Fruit fly (Drosophila melanogaster) whole organism, pupa: Measurements from ENCODE around the gene chinmo.
A peak's percentile ranks its signal among the peaks of the same experiment; 100 is the strongest.

Source experiments
- CG10348 ChIP-seq: fragments of 200-800 bp; sonication (Bioruptor generic); IDR thresholded peaks from 2 replicates; pipeline ENCODE4 v1.3.6; 2022; ENCODE audit warnings: missing biosample characterization, missing genetic modification characterization
- CG12605 ChIP-seq: fragments of 200-800 bp; sonication (Bioruptor generic); IDR thresholded peaks from 2 replicates; pipeline ENCODE4 v1.3.6; 2022; ENCODE audit warnings: missing biosample characterization, missing genetic modification characterization
- CG13204 ChIP-seq: fragments of 200-800 bp; sonication (Bioruptor generic); optimal IDR thresholded peaks from 2 replicates; lab custom pipeline; 2018; ENCODE audit warnings: missing biosample characterization, mild to moderate bottlenecking, missing genetic modification characterization, moderate library complexity
- CG14655 ChIP-seq: fragments of 200-800 bp; sonication (Bioruptor generic); optimal IDR thresholded peaks from 3 replicates; lab custom pipeline; 2017; ENCODE audit warnings: mild to moderate bottlenecking, missing biosample characterization, missing genetic modification reagents, missing genetic modification characterization
- CG15710 ChIP-seq: fragments of 200-800 bp; sonication (Bioruptor generic); optimal IDR thresholded peaks from 2 replicates; lab custom pipeline; 2018; ENCODE audit warnings: missing biosample characterization, mild to moderate bottlenecking, missing genetic modification characterization, moderate library complexity
- CG17806 ChIP-seq: fragments of 200-800 bp; sonication (Bioruptor generic); optimal IDR thresholded peaks from 2 replicates; lab custom pipeline; 2018; ENCODE audit warnings: missing biosample characterization, mild to moderate bottlenecking, missing genetic modification characterization, moderate library complexity
- CG32121 ChIP-seq: fragments of 200-800 bp; sonication (Bioruptor generic); IDR thresholded peaks from 2 replicates; pipeline ENCODE4 v1.3.6; 2022; ENCODE audit warnings: missing biosample characterization, missing genetic modification characterization
- CG34367 ChIP-seq: fragments of 200-800 bp; sonication (Bioruptor generic); optimal IDR thresholded peaks from 2 replicates; lab custom pipeline; 2018; ENCODE audit warnings: missing biosample characterization, mild to moderate bottlenecking, missing genetic modification characterization
- CG4496 ChIP-seq: fragments of 200-800 bp; sonication (Bioruptor generic); IDR thresholded peaks from 3 replicates; pipeline ENCODE4 v1.3.6; 2022; ENCODE audit warnings: missing biosample characterization, missing genetic modification characterization
- CG8159 ChIP-seq: fragments of 200-800 bp; sonication (Bioruptor generic); optimal IDR thresholded peaks from 3 replicates; lab custom pipeline; 2018; ENCODE audit warnings: missing biosample characterization, mild to moderate bottlenecking, missing genetic modification characterization, moderate library complexity
- CG8301 ChIP-seq: fragments of 200-800 bp; sonication (Bioruptor generic); optimal IDR thresholded peaks from 2 replicates; lab custom pipeline; 2018; ENCODE audit warnings: missing biosample characterization, mild to moderate bottlenecking, missing genetic modification characterization
- CG9948 ChIP-seq: fragments of 200-800 bp; sonication (Bioruptor generic); optimal IDR thresholded peaks from 2 replicates; lab custom pipeline; 2018; ENCODE audit warnings: missing biosample characterization, mild to moderate bottlenecking, missing genetic modification characterization, moderate library complexity
- D1 ChIP-seq: fragments of 200-800 bp; sonication (Bioruptor generic); optimal IDR thresholded peaks from 2 replicates; lab custom pipeline; 2018; ENCODE audit warnings: missing biosample characterization, mild to moderate bottlenecking, missing genetic modification characterization, moderate library complexity
- EcR ChIP-seq: fragments of 200-800 bp; sonication (Bioruptor generic); optimal IDR thresholded peaks from 3 replicates; lab custom pipeline; 2019; ENCODE audit warnings: missing biosample characterization, missing genetic modification characterization, mild to moderate bottlenecking, moderate library complexity, missing genetic modification reagents
- Ets98B ChIP-seq: fragments of 200-800 bp; sonication (Bioruptor generic); IDR thresholded peaks from 2 replicates; pipeline ENCODE4 v1.3.6; 2022; ENCODE audit warnings: missing biosample characterization, missing genetic modification characterization
- Pif1A ChIP-seq: fragments of 200-800 bp; sonication (Bioruptor generic); optimal IDR thresholded peaks from 3 replicates; lab custom pipeline; 2016; ENCODE audit warnings: missing biosample characterization, missing genetic modification characterization
- Pif1B ChIP-seq: fragments of 200-800 bp; sonication (Bioruptor generic); optimal IDR thresholded peaks from 3 replicates; lab custom pipeline; 2016; ENCODE audit warnings: missing biosample characterization, missing genetic modification characterization
- Snoo ChIP-seq: fragments of 200-800 bp; sonication (Bioruptor generic); optimal IDR thresholded peaks from 3 replicates; lab custom pipeline; 2017; ENCODE audit warnings: missing biosample characterization, mild to moderate bottlenecking, missing genetic modification characterization, inconsistent platforms
- fd96Ca ChIP-seq: fragments of 200-800 bp; sonication (Bioruptor generic); IDR thresholded peaks from 3 replicates; pipeline ENCODE4 v1.3.6; 2022; ENCODE audit warnings: missing biosample characterization, missing genetic modification characterization
- gl ChIP-seq: fragments of 200-800 bp; sonication (Bioruptor generic); optimal IDR thresholded peaks from 2 replicates; lab custom pipeline; 2018; ENCODE audit warnings: missing biosample characterization, mild to moderate bottlenecking, missing genetic modification characterization
- rn ChIP-seq: fragments of 200-800 bp; sonication (Bioruptor generic); IDR thresholded peaks from 2 replicates; pipeline ENCODE4 v1.3.6; 2022; ENCODE audit warnings: missing biosample characterization, missing genetic modification characterization

chinmo gene

DNA sequence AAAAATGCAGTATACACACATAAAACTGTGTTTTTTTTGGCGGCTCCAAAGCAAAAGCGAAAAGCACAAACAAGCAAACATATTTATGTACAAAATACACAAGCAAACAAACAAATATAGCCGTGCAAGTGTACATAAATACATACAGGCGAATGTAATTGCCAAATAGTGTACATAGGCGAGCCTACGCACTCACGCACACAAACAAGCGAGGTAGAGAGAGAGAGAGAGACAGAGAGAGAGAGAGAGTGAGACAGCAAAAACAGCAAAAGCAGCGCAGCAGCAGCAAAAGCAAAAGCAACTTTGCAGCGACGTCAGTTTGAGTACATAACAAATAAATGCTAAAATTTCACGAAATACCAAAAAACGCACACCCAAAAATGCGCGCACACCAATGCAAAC is 2.4 kb upstream of the chinmo start:
- no peak for TF ChIP-seq Pif1B (GFP tag; lab: Kevin White, UChicago)
- no peak for TF ChIP-seq CG10348 (GFP tag; lab: Robert Waterston, UW)
- TF ChIP-seq Pif1A (GFP tag; lab: Kevin White, UChicago), result no peak

DNA sequence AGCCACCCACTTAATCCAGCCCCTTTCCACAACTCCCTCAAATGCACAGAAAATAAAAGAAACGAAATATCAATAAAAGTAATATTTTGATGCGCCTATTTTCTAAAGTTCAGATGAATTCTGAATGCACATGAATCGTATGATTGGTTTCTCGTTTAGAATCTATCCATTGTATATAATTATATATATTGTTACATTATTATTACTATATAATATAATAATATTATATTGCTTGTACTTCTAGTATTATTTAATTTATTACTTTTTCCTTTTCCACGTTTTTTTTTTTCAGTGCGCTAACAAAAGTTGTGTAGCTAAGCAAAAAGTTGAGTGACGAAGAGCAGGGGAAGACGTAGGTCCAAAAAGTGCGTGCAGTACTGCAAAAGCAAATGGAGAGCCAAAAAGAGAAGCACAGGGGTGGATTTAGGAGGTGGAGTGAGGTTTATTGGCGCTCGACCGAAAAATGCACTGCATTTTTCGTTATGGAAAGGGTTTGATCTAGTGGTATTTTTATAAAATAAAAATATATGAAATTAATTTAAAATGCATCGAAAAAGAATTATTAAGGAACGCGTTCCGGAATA is 1.7 kb upstream of the chinmo start:
- peak; percentile 64 for TF ChIP-seq CG14655 (GFP tag; lab: Kevin White, UChicago)
- TF ChIP-seq Pif1A (GFP tag; lab: Kevin White, UChicago), result no peak
- TF ChIP-seq gl (tag; lab: Kevin White, UChicago), result no peak
- TF ChIP-seq CG8159, result peak; percentile 66
- TF ChIP-seq rn (GFP tag; lab: Robert Waterston, UW), result peak; percentile 32; the same call in 1 of the 2 replicates
- no peak for TF ChIP-seq CG34367
- no peak for TF ChIP-seq D1 (tag; lab: Kevin White, UChicago)
- TF ChIP-seq CG8301 (tag; lab: Kevin White, UChicago), result peak; percentile 39
- peak; percentile 90 for TF ChIP-seq fd96Ca
- TF ChIP-seq Snoo (tag; lab: Kevin White, UChicago), result peak; percentile 48
- no peak for TF ChIP-seq EcR (GFP tag; lab: Kevin White, UChicago)
- peak; percentile 35 for TF ChIP-seq CG15710 (tag; lab: Kevin White, UChicago)
- no peak for TF ChIP-seq CG13204 (GFP tag; lab: Kevin White, UChicago)
- peak; percentile 39 for TF ChIP-seq CG9948 (tag; lab: Kevin White, UChicago)
- TF ChIP-seq CG17806 (tag; lab: Kevin White, UChicago), result peak; percentile 38
- peak; percentile 60 for TF ChIP-seq CG10348 (GFP tag; lab: Robert Waterston, UW)
- TF ChIP-seq CG12605 (GFP tag; lab: Robert Waterston, UW), result no peak
- TF ChIP-seq Pif1B (GFP tag; lab: Kevin White, UChicago), result peak; percentile 33
- peak; percentile 74 for TF ChIP-seq CG32121 (GFP tag; lab: Robert Waterston, UW)
- peak; percentile 85 for TF ChIP-seq CG4496 (GFP tag; lab: Robert Waterston, UW)
- peak; percentile 57; the same call in 1 of the 2 replicates for TF ChIP-seq Ets98B (GFP tag; lab: Robert Waterston, UW)

DNA sequence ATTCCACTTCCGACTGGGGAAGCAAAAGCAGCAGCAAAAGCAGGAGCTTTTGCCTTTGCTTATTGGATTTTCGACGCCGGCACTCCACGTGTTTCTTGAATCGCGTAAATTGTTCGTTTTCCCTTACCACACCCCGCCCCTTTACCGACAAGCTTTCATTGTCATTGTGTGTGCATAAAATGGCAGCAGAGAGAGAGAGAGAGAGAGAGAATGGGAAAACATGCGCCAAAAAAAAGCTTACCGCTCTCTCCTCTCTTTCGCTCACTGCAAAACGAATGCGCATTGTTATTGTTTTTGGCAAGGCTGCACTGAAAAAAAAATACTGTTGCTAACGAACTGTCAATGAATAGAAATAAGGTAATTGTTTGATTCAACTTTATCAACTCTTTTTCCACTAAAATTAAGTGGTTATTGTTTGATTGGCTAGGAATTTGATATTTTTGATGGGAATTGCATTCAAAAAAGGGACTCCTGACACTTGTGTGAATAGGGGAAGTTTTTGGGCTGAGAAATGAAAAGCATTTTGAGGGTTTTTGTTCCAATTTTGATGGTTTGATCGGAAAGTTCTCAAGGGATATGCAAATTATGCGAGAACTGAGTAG is 1.1 kb upstream of the chinmo start:
- TF ChIP-seq gl (tag; lab: Kevin White, UChicago) (no peak), CG32121 (GFP tag; lab: Robert Waterston, UW) (peak; percentile 9; the same call in 1 of the 2 replicates), CG9948 (tag; lab: Kevin White, UChicago) (no peak), CG10348 (GFP tag; lab: Robert Waterston, UW) (no peak), Ets98B (GFP tag; lab: Robert Waterston, UW) (peak; percentile 12), CG17806 (tag; lab: Kevin White, UChicago) (peak; percentile 36), D1 (tag; lab: Kevin White, UChicago) (no peak), CG15710 (tag; lab: Kevin White, UChicago) (peak; percentile 12), rn (GFP tag; lab: Robert Waterston, UW) (no peak), CG4496 (GFP tag; lab: Robert Waterston, UW) (peak; percentile 6; the same call in 2 of the 3 replicates), Pif1B (GFP tag; lab: Kevin White, UChicago) (no peak), CG14655 (GFP tag; lab: Kevin White, UChicago) (peak; percentile 36), CG8159 (peak; percentile 25), CG12605 (GFP tag; lab: Robert Waterston, UW) (no peak), CG34367 (peak; percentile 20), Pif1A (GFP tag; lab: Kevin White, UChicago) (peak; percentile 3), fd96Ca (no peak; the same call in 2 of the 3 replicates), EcR (GFP tag; lab: Kevin White, UChicago) (no peak), Snoo (tag; lab: Kevin White, UChicago) (peak; percentile 13), CG8301 (tag; lab: Kevin White, UChicago) (no peak), CG13204 (GFP tag; lab: Kevin White, UChicago) (peak; percentile 0)

DNA sequence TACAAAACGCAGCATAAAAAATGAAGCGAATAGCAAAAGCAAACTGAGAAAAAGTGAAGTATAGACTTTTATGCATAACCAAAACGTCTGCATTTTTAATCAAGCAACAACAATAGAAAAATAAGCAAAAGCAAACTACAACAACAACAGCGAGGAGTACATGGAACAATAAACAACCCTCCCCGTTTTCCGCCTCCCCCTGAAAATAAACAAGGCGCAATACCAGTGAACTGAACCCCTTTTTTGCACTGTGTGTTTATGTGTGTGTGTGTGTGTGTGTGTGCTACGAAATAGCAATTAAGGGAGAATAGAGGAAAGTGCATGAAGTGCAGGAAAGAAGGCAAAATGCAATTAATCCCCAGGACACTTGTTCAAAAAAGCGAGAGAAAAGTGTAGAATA is 831 bp downstream of the chinmo start:
- TF ChIP-seq CG8301 (tag; lab: Kevin White, UChicago), result no peak
- no peak for TF ChIP-seq CG10348 (GFP tag; lab: Robert Waterston, UW)
- no peak for TF ChIP-seq D1 (tag; lab: Kevin White, UChicago)
- no peak for TF ChIP-seq CG13204 (GFP tag; lab: Kevin White, UChicago)
- TF ChIP-seq gl (tag; lab: Kevin White, UChicago), result no peak
- no peak for TF ChIP-seq Snoo (tag; lab: Kevin White, UChicago)
- no peak for TF ChIP-seq CG9948 (tag; lab: Kevin White, UChicago)
- no peak for TF ChIP-seq CG14655 (GFP tag; lab: Kevin White, UChicago)
- TF ChIP-seq fd96Ca, result no peak
- TF ChIP-seq EcR (GFP tag; lab: Kevin White, UChicago), result no peak
- no peak for TF ChIP-seq CG34367
- no peak for TF ChIP-seq Ets98B (GFP tag; lab: Robert Waterston, UW)
- TF ChIP-seq Pif1B (GFP tag; lab: Kevin White, UChicago), result no peak
- no peak for TF ChIP-seq CG4496 (GFP tag; lab: Robert Waterston, UW)
- no peak for TF ChIP-seq Pif1A (GFP tag; lab: Kevin White, UChicago)
- no peak for TF ChIP-seq CG12605 (GFP tag; lab: Robert Waterston, UW)
- no peak for TF ChIP-seq CG32121 (GFP tag; lab: Robert Waterston, UW)

DNA sequence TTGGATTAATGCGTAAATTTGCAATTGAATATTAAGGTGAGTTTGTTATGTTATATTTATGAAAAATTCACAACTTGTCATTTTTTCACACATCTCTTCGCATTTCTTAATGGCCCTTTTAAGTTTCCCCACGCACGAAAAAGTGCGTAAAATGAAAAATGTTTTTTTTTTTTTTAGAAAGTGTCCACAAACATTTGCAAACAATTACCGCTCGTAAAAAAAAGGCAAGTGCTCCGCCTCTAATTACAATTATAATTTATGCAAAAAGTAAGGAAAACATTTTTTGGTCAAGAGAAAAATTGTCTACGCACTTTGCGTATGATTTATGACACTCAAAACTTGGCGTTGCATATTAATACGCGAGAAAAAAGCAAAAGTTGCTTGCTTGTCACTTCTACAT is 2.7 kb downstream of the chinmo start:
- TF ChIP-seq EcR (GFP tag; lab: Kevin White, UChicago) (no peak), CG15710 (tag; lab: Kevin White, UChicago) (no peak), CG34367 (no peak), CG32121 (GFP tag; lab: Robert Waterston, UW) (no peak), CG4496 (GFP tag; lab: Robert Waterston, UW) (no peak), CG13204 (GFP tag; lab: Kevin White, UChicago) (no peak), CG14655 (GFP tag; lab: Kevin White, UChicago) (no peak), rn (GFP tag; lab: Robert Waterston, UW) (no peak), D1 (tag; lab: Kevin White, UChicago) (no peak), CG17806 (tag; lab: Kevin White, UChicago) (no peak), CG12605 (GFP tag; lab: Robert Waterston, UW) (no peak), Ets98B (GFP tag; lab: Robert Waterston, UW) (no peak), fd96Ca (no peak), CG10348 (GFP tag; lab: Robert Waterston, UW) (no peak)
